Worm (Caenorhabditis elegans): ENCODE results near the gene gsp-1.

Gene gsp-1

DNA sequence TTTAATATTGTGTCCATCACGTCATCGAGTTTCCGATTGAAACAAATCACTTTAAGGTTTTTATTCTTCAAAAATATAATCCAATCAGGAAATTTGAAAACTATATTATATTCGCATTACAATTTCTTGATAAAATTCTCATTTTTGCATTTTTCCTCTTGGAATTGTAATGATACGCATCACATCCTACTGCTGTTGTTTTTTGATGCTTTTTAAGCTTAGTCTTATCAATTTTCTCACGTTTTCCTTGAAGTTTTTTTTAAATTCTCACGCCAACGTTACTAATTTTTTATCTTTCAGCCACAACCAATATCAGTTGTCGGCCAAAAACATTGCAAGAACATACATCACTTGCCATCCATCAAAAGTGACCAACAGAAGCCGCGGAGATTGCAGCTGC is at the start of gene gsp-1:
gsp-1 (plus strand) TSS at position 301 of the 400 bp plus-strand sequence.
- TF ChIP-seq unc-62 (GFP tag; optimal IDR thresholded peaks at IDR 0.05), result no peak

- TF ChIP-seq unc-62 (GFP tag; optimal IDR thresholded peaks at IDR 0.05), result no peak
Observed at ce11 chrV:10632758-10633157, 49.5 kb upstream of the gsp-1 start, which contains the start of gene mab-23. Gene mab-23, plus strand, starts transcription at chrV:10633058.

DNA sequence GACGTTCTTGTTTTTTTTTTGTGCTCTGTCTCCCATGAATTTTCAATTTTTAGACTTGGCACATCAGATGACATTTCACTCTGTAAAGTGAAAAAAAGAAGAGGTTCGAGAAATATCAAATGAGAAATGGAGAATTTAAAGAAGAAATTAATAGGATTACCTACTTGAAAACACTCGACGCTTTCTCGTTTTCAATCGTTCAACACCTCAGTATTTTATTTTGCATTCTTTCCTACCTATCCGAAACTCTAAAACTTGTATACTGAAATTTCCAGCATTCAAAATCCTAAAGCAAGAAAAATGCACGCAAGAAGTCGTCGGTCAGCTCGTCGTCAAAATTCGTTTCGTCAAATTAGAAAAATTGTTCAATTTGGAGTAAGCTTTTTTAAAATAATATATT is 46.5 kb upstream of the gsp-1 start, which contains the start of gene kvs-2:
kvs-2 (plus strand) TSS at position 301 of the 400 bp plus-strand sequence.
- no peak for TF ChIP-seq unc-62 (GFP tag; optimal IDR thresholded peaks at IDR 0.05)

ce11 chrV:10640977-10641376 is 41.2 kb upstream of the gsp-1 start:
- no peak for TF ChIP-seq unc-62 (GFP tag; optimal IDR thresholded peaks at IDR 0.05)

DNA sequence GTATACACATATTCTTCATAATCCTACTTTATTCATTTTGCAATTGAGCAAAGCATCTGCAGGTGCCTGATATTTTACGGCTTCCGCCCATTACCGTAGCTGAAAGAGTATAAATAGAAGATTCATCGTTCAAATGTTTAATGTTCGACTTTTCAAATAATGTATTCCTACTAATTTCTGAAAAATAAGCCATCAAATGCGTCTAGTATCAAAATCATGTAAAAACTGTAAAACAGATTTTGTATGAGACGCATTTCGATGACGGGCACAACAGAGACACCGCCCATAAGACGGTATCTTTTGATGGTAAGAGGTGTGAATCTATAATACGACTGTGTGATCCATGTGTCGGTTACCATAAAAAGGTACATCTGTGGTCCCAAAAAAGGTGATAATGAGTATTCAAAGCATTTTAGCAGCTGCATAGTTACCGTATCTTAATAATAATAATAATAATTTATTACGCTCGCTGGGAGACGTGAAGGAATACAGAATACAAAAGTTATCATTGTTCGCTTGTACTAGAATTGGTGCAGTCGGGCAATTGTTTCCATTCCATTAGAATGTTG is 35.1 kb upstream of the gsp-1 start, which contains the start of the genes C32C4.3 and C32C4.16:
C32C4.3 (minus strand) TSS at position 101 of the 569 bp plus-strand sequence.
C32C4.16 (plus strand) TSS at position 519 of the 569 bp plus-strand sequence.
- no peak for TF ChIP-seq unc-62 (GFP tag; optimal IDR thresholded peaks at IDR 0.05)

- TF ChIP-seq unc-62 (GFP tag; optimal IDR thresholded peaks at IDR 0.05), result no peak
Observed at ce11 chrV:10648146-10648545, 34.1 kb upstream of the gsp-1 start, which contains the start of gene aqp-6. Gene aqp-6, plus strand, starts transcription at chrV:10648446.

DNA sequence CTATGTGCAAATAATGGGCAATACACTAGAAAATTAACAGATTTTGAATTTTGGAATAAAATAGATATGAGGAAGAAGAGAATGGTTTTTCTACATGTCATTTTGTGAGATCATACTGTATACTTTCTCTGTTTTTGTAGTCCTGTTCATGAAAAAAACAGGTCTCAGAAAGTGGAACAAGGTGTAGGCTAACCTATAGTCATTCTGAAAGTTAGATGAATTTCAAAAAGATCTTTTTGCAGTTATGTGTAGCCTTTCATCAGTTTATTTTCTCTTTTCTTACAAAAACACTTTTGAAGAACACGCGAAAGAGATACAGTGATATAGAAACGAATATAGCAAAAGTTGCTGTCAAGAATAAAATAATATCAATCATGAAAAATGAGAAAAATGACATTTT is 28.1 kb upstream of the gsp-1 start, which contains the start of gene ugt-35:
ugt-35 (minus strand) TSS at position 101 of the 400 bp plus-strand sequence.
- TF ChIP-seq unc-62 (GFP tag; optimal IDR thresholded peaks at IDR 0.05), result no peak

DNA sequence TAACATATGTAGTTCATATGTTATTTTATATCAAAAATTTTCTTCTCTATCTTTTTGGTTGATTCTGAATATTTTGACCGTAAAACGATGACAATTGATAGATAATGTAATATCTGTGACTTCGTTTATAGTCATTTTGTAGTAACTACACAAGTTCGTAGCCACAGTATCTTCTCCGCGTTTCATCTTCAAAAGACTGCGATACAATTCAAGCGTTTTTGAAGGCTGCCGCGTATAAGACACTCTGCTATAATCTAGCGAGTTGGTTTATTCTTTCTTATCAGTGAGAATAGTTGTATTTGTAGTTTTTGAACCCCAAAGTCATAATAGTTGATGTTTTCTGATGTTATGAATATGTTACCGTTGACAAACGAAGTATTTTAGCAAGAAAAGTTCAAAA is 25.3 kb upstream of the gsp-1 start, which contains the start of gene ugt-34:
ugt-34 (minus strand) TSS at position 21 of the 400 bp plus-strand sequence.
- TF ChIP-seq unc-62 (GFP tag; optimal IDR thresholded peaks at IDR 0.05), result no peak

DNA sequence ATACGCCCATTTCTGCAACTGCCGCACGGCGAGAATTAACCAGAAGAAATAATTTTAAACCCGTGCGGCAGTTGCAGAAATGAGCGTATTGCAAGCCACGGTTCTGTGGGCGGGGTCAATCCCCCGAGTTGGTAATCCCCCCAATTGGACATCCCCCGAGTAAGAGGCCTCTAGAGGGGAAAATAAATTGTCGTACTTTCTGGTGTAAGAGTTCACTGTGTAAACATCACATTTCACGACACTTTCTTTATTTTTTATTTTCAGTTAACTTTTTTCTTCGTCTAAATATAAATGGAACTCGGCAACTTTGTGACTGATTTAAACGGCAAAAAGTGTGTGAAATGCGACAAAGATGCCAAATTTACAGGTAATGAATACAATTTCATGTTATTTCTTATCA is 24.3 kb upstream of the gsp-1 start, which contains the start of gene tut-2:
tut-2 (plus strand) TSS at position 277 of the 400 bp plus-strand sequence.
- TF ChIP-seq unc-62 (GFP tag; optimal IDR thresholded peaks at IDR 0.05), result no peak

ce11 chrV:10659343-10659742 is 22.9 kb upstream of the gsp-1 start:
- no peak for TF ChIP-seq unc-62 (GFP tag; optimal IDR thresholded peaks at IDR 0.05)

- no peak for TF ChIP-seq unc-62 (GFP tag; optimal IDR thresholded peaks at IDR 0.05)
Observed at ce11 chrV:10661417-10661945, 20.7 kb upstream of the gsp-1 start, which contains the start of gene sqv-4. Gene sqv-4, minus strand, starts transcription at chrV:10661467.

- no peak for TF ChIP-seq unc-62 (GFP tag; optimal IDR thresholded peaks at IDR 0.05)
Observed at ce11 chrV:10662000-10662399, 20.2 kb upstream of the gsp-1 start.

ce11 chrV:10664271-10664670 is 18.0 kb upstream of the gsp-1 start:
- no peak for TF ChIP-seq unc-62 (GFP tag; optimal IDR thresholded peaks at IDR 0.05)

ce11 chrV:10667284-10667683 is 14.9 kb upstream of the gsp-1 start, which contains the start of gene twk-12:
Gene twk-12, plus strand, starts transcription at chrV:10667584.
- no peak for TF ChIP-seq unc-62 (GFP tag; optimal IDR thresholded peaks at IDR 0.05)

ce11 chrV:10670817-10671216 is 11.4 kb upstream of the gsp-1 start:
- TF ChIP-seq unc-62 (GFP tag; optimal IDR thresholded peaks at IDR 0.05), result no peak

DNA sequence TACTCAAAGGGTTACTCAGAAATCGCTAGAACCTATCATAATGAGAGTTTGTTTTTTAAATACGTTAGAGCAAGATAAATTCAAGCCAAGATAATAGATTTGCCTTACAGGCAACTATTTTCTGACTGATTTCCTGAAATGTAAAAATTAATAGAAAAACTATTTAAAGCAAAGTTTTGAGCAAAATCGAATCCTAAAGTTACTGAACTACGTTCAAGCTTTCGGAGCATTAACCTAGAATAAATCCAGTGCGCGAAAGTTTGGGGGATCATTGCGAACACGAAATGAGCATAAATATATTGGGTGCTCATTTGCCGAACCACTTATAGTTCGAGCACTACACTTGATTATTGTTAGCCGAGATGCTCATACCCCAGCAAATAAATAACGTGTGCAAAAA is 10.6 kb upstream of the gsp-1 start, which contains the start of gene ceh-22:
ceh-22 (plus strand) TSS at position 301 of the 400 bp plus-strand sequence.
- no peak for TF ChIP-seq unc-62 (GFP tag; optimal IDR thresholded peaks at IDR 0.05)

ce11 chrV:10672601-10673000 is 9.6 kb upstream of the gsp-1 start:
- no peak for TF ChIP-seq unc-62 (GFP tag; optimal IDR thresholded peaks at IDR 0.05)

Measured in whole organism, dauer.